Fruit fly (Drosophila melanogaster): Measurements from ENCODE around the gene wol.
A peak's percentile ranks its signal among the peaks of the same experiment; 100 is the strongest.

wol gene

dm6 chr2L:8277561-8278201 lies 25.1 kb downstream of the wol start (continued):
- TF ChIP-seq CG10631 (GFP tag; optimal IDR thresholded peaks at IDR 0.05) = peak; percentile 99
- TF ChIP-seq CG6276 (GFP tag; optimal IDR thresholded peaks at IDR 0.05) = peak; percentile 98
- peak; percentile 99 for TF ChIP-seq net (GFP tag; optimal IDR thresholded peaks at IDR 0.05)
- peak; percentile 96 for TF ChIP-seq CG31627 (GFP tag; optimal IDR thresholded peaks at IDR 0.05)
- peak; percentile 99 for TF ChIP-seq esn (GFP tag; optimal IDR thresholded peaks at IDR 0.05)
- peak; percentile 98 for TF ChIP-seq Smox (GFP tag; optimal IDR thresholded peaks at IDR 0.05)
- peak; percentile 98 for TF ChIP-seq Eip75B (GFP tag; optimal IDR thresholded peaks at IDR 0.05)
- peak; percentile 98 for TF ChIP-seq vri (GFP tag; optimal IDR thresholded peaks at IDR 0.05)
- peak; percentile 98 for TF ChIP-seq Sox14 (GFP tag; optimal IDR thresholded peaks at IDR 0.05)
- peak; percentile 99 for TF ChIP-seq CG3919 (GFP tag; optimal IDR thresholded peaks at IDR 0.05)
- TF ChIP-seq Ets96B (tag; optimal IDR thresholded peaks at IDR 0.05) = peak; percentile 97
- TF ChIP-seq fd59A (GFP tag; optimal IDR thresholded peaks at IDR 0.05) = peak; percentile 96
- TF ChIP-seq CG4318 (GFP tag; optimal IDR thresholded peaks at IDR 0.05) = peak; percentile 95
- peak; percentile 99 for TF ChIP-seq achi (GFP tag; optimal IDR thresholded peaks at IDR 0.05)
- TF ChIP-seq OdsH (GFP tag; optimal IDR thresholded peaks at IDR 0.05) = peak; percentile 99
- peak; percentile 99 for TF ChIP-seq CG8632 (GFP tag; optimal IDR thresholded peaks at IDR 0.05)
- peak; percentile 99 for TF ChIP-seq acj6 (GFP tag; optimal IDR thresholded peaks at IDR 0.05)
- TF ChIP-seq CG6163 (GFP tag; IDR thresholded peaks at IDR 0.05) = peak; percentile 99
- peak; percentile 98 for TF ChIP-seq CG7368 (GFP tag; optimal IDR thresholded peaks at IDR 0.05)
- TF ChIP-seq Eip78C (GFP tag) = peak; percentile 100

dm6 chr2L:8276880-8277279 lies 25.9 kb downstream of the wol start:
- TF ChIP-seq CG8319 (GFP tag; optimal IDR thresholded peaks at IDR 0.05) = no peak
- TF ChIP-seq vri (GFP tag; optimal IDR thresholded peaks at IDR 0.05) = no peak
- no peak for TF ChIP-seq CG6163 (GFP tag; IDR thresholded peaks at IDR 0.05)
- no peak for TF ChIP-seq CG7368 (GFP tag; optimal IDR thresholded peaks at IDR 0.05)
- no peak for TF ChIP-seq fd59A (GFP tag; optimal IDR thresholded peaks at IDR 0.05)
- no peak for TF ChIP-seq net (GFP tag; optimal IDR thresholded peaks at IDR 0.05)
- no peak for TF ChIP-seq Eip93F (GFP tag; optimal IDR thresholded peaks at IDR 0.05)
- no peak for TF ChIP-seq CG6808 (GFP tag; optimal IDR thresholded peaks at IDR 0.05)
- no peak for TF ChIP-seq Ets21C (GFP tag; optimal IDR thresholded peaks at IDR 0.05)
- TF ChIP-seq CG4318 (GFP tag; optimal IDR thresholded peaks at IDR 0.05) = no peak
- TF ChIP-seq CG8119 (GFP tag; IDR thresholded peaks at IDR 0.05) = no peak
- no peak for TF ChIP-seq pdm3 (GFP tag; optimal IDR thresholded peaks at IDR 0.05)
- no peak for TF ChIP-seq Lpt (GFP tag; optimal IDR thresholded peaks at IDR 0.05)

dm6 chr2L:8276287-8276686 lies 26.5 kb downstream of the wol start:
- TF ChIP-seq lz (GFP tag; optimal IDR thresholded peaks at IDR 0.05) (no peak), fkh (GFP tag; optimal IDR thresholded peaks at IDR 0.05) (peak; percentile 82)

dm6 chr2L:8274958-8275584 lies 27.7 kb downstream of the wol start:
- TF ChIP-seq fd85E (GFP tag; optimal IDR thresholded peaks at IDR 0.05) (no peak), CG10631 (GFP tag; optimal IDR thresholded peaks at IDR 0.05) (peak; percentile 63), CG11762 (GFP tag; optimal IDR thresholded peaks at IDR 0.05; ENCODE audit: insufficient read depth) (peak; percentile 50), Hr38 (GFP tag; optimal IDR thresholded peaks at IDR 0.05) (no peak), spab (GFP tag; optimal IDR thresholded peaks at IDR 0.05) (peak; percentile 53), CG11294 (GFP tag; IDR thresholded peaks at IDR 0.05) (0 out of 2 replicates have a peak, but pooled peaks have one; percentile 34), topi (GFP tag; optimal IDR thresholded peaks at IDR 0.05) (peak; percentile 31), Eip78C (GFP tag) (peak; percentile 85), CG6276 (GFP tag; optimal IDR thresholded peaks at IDR 0.05) (peak; percentile 76), CG6792 (GFP tag; optimal IDR thresholded peaks at IDR 0.05) (peak; percentile 54), Gug (GFP tag; IDR thresholded peaks at IDR 0.05) (peak; percentile 52), Sox14 (GFP tag; optimal IDR thresholded peaks at IDR 0.05) (peak; percentile 15), Blimp-1 (GFP tag; optimal IDR thresholded peaks at IDR 0.05) (no peak), salr (GFP tag; optimal IDR thresholded peaks at IDR 0.05) (peak; percentile 10 to 64), fkh (GFP tag; optimal IDR thresholded peaks at IDR 0.05) (peak; percentile 75), Met (GFP tag; optimal IDR thresholded peaks at IDR 0.05) (peak; percentile 25), CG4318 (GFP tag; optimal IDR thresholded peaks at IDR 0.05) (peak; percentile 60), CG3919 (GFP tag; optimal IDR thresholded peaks at IDR 0.05) (peak; percentile 58), Sox102F (GFP tag; optimal IDR thresholded peaks at IDR 0.05) (peak; percentile 41), Hr39 (GFP tag; optimal IDR thresholded peaks at IDR 0.05) (peak; percentile 55), OdsH (GFP tag; optimal IDR thresholded peaks at IDR 0.05) (peak; percentile 67), cyc (GFP tag; optimal IDR thresholded peaks at IDR 0.05) (peak; percentile 0), CG9139 (GFP tag; optimal IDR thresholded peaks at IDR 0.05) (peak; percentile 44), CG8632 (GFP tag; optimal IDR thresholded peaks at IDR 0.05) (peak; percentile 60)

All from whole organism, prepupa.